Worm (Caenorhabditis elegans) whole organism, late embryonic: Measurements from ENCODE around the gene taco-1.

Experiments used
- C08G9.2 ChIP-seq: sonication (generic microtip); optimal IDR thresholded peaks from 2 replicates; lab custom pipeline; 2016; ENCODE audit warnings: mild to moderate bottlenecking, missing genetic modification characterization, moderate library complexity, missing compliant biosample characterization
- C38D4.7 ChIP-seq: fragments of 200-800 bp; sonication (Bioruptor generic); optimal IDR thresholded peaks from 2 replicates; lab custom pipeline; 2018; ENCODE audit warnings: mild to moderate bottlenecking, missing genetic modification characterization, moderate library complexity, missing compliant biosample characterization
- F13H6.1 ChIP-seq: sonication (generic microtip); optimal IDR thresholded peaks from 2 replicates; lab custom pipeline; 2016; ENCODE audit warnings: missing genetic modification characterization, missing compliant biosample characterization
- ama-1 ChIP-seq: fragments of 150-350 bp; optimal IDR thresholded peaks from 2 replicates; lab custom pipeline; 2014
- ceh-22 ChIP-seq: sonication (generic microtip); optimal IDR thresholded peaks from 2 replicates; lab custom pipeline; 2017; ENCODE audit warnings: missing biosample characterization, missing genetic modification characterization
- ceh-24 ChIP-seq: sonication (generic microtip); optimal IDR thresholded peaks from 2 replicates; lab custom pipeline; 2016; ENCODE audit warnings: mild to moderate bottlenecking, missing genetic modification characterization, missing compliant biosample characterization
- ceh-30 ChIP-seq: fragments of 150-350 bp; optimal IDR thresholded peaks from 2 replicates; lab custom pipeline; 2014; ENCODE audit warnings: missing biosample characterization, missing genetic modification characterization
- ceh-45 ChIP-seq: fragments of 200-800 bp; sonication (Bioruptor generic); IDR thresholded peaks from 2 replicates; pipeline ENCODE4 v1.3.6; 2022; ENCODE audit warnings: missing genetic modification reagents, missing genetic modification characterization, missing compliant biosample characterization
- dmd-4 ChIP-seq: sonication (generic microtip); optimal IDR thresholded peaks from 2 replicates; lab custom pipeline; 2016; ENCODE audit warnings: borderline replicate concordance, missing genetic modification characterization, missing compliant biosample characterization
- pha-4 ChIP-seq: fragments of 150-350 bp; optimal IDR thresholded peaks from 2 replicates; lab custom pipeline; 2018; ENCODE audit warnings: missing biosample characterization, missing genetic modification reagents, missing genetic modification characterization

DNA sequence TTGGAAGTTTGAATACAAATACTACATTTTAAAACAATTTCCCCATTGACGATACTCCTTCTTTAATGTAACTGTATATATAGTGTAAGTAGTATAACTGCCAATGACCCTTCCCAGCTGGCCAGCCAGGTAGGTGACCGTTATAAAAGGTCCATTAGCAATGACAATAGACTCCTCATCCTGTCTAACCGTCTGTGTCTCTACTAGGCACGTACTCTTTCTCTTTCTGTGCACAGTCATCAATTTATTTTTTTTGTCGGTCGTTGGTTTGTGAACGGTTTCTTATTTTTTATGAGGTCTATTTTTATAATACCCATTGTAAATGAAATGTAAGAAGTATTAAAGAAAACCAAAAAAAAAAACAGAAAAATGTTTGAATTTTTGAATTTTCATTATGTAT lies 20.6 kb downstream of the taco-1 start:
- TF ChIP-seq F13H6.1 (tag; lab: Kevin White, UChicago) (no peak), ceh-45 (GFP tag; lab: Robert Waterston, UW) (no peak), pha-4 (no peak), ama-1 (lab: Kevin White, UChicago) (no peak), C38D4.7 (GFP tag; lab: Kevin White, UChicago) (no peak), dmd-4 (tag; lab: Kevin White, UChicago) (no peak), C08G9.2 (tag; lab: Kevin White, UChicago) (no peak), ceh-22 (tag; lab: Kevin White, UChicago) (no peak), ceh-30 (tag; lab: Kevin White, UChicago) (no peak), ceh-24 (tag; lab: Kevin White, UChicago) (no peak)
